Worm (Caenorhabditis elegans) whole organism, L4 larva: ENCODE data around the gene pgl-3.

ENCODE experiments used
- F37D6.2 ChIP-seq: sonication (generic microtip); optimal IDR thresholded peaks from 2 replicates; lab custom pipeline; 2016; ENCODE audit warnings: mild to moderate bottlenecking, missing genetic modification characterization, missing compliant biosample characterization
- T20F7.1 ChIP-seq: fragments of 200-800 bp; sonication (Bioruptor generic); optimal IDR thresholded peaks from 2 replicates; lab custom pipeline; 2018; ENCODE audit warnings: mild to moderate bottlenecking, missing genetic modification characterization, missing compliant biosample characterization
- T26A8.4 ChIP-seq: fragments of 200-800 bp; sonication (Bioruptor generic); IDR thresholded peaks from 2 replicates; pipeline ENCODE4 v1.3.6; 2022; ENCODE audit warnings: missing genetic modification characterization, missing compliant biosample characterization
- Y75B8A.6 ChIP-seq: fragments of 200-800 bp; sonication (Bioruptor generic); IDR thresholded peaks from 2 replicates; pipeline ENCODE4 v1.3.6; 2022; ENCODE audit warnings: missing genetic modification reagents, missing genetic modification characterization, missing compliant biosample characterization
- ZK337.2 ChIP-seq: fragments of 200-800 bp; sonication (Bioruptor generic); IDR thresholded peaks from 2 replicates; pipeline ENCODE4 v1.3.6; 2022; ENCODE audit warnings: missing genetic modification reagents, missing genetic modification characterization, missing compliant biosample characterization
- aha-1 ChIP-seq: fragments of 150-350 bp; peaks from one replicate; lab custom pipeline; 2014; ENCODE audit warnings: missing biosample characterization, missing genetic modification characterization
- attf-4 ChIP-seq: sonication (generic microtip); optimal IDR thresholded peaks from 3 replicates; lab custom pipeline; 2017; ENCODE audit warnings: missing biosample characterization, missing genetic modification characterization
- ceh-28 ChIP-seq: fragments of 150-350 bp; optimal IDR thresholded peaks from 2 replicates; lab custom pipeline; 2014; ENCODE audit warnings: missing biosample characterization, missing genetic modification reagents, missing genetic modification characterization
- ceh-32 ChIP-seq: sonication (generic microtip); optimal IDR thresholded peaks from 2 replicates; lab custom pipeline; 2016; ENCODE audit warnings: mild to moderate bottlenecking, missing genetic modification characterization, missing compliant biosample characterization; ENCODE audit not compliant: poor library complexity
- ces-1 ChIP-seq: fragments of 150-350 bp; sonication (generic microtip); optimal IDR thresholded peaks from 4 replicates; lab custom pipeline; 2014; ENCODE audit warnings: missing biosample characterization, missing genetic modification reagents, missing genetic modification characterization
- daf-12 ChIP-seq: fragments of 150-350 bp; optimal IDR thresholded peaks from 2 replicates; lab custom pipeline; 2014; ENCODE audit warnings: missing biosample characterization, missing genetic modification reagents, missing genetic modification characterization
- daf-16 ChIP-seq, 3 experiments: sonication (generic microtip); optimal IDR thresholded peaks; 2 replicates each; lab custom pipeline; 2016 to 2017; ENCODE audit warnings: missing genetic modification characterization in 3 of 3, missing genetic modification reagents in 3 of 3, mild to moderate bottlenecking in 2 of 3, missing compliant biosample characterization in 2 of 3, missing biosample characterization in 1 of 3, moderate library complexity in 1 of 3
- daf-19 ChIP-seq: fragments of 200-800 bp; sonication (Bioruptor generic); conservative IDR thresholded peaks from 2 replicates; pipeline ENCODE4 v1.3.6; 2022; ENCODE audit warnings: missing genetic modification characterization, missing compliant biosample characterization
- dmd-8 ChIP-seq: fragments of 200-800 bp; sonication (Bioruptor generic); IDR thresholded peaks from 2 replicates; pipeline ENCODE4 v1.3.6; 2022; ENCODE audit warnings: missing genetic modification characterization, missing compliant biosample characterization
- dpl-1 ChIP-seq: fragments of 150-350 bp; optimal IDR thresholded peaks from 2 replicates; lab custom pipeline; 2014; ENCODE audit warnings: missing biosample characterization, missing genetic modification reagents, missing genetic modification characterization
- duxl-1 ChIP-seq: sonication (generic microtip); optimal IDR thresholded peaks from 2 replicates; lab custom pipeline; 2016; ENCODE audit warnings: mild to moderate bottlenecking, missing genetic modification characterization, moderate library complexity, missing compliant biosample characterization; ENCODE audit not compliant: poor library complexity
- egl-43 ChIP-seq: fragments of 200-800 bp; sonication (Bioruptor generic); IDR thresholded peaks from 2 replicates; pipeline ENCODE4 v1.3.6; 2022; ENCODE audit warnings: missing genetic modification reagents, missing genetic modification characterization, missing compliant biosample characterization
- gei-8 ChIP-seq: fragments of 200-800 bp; sonication (Bioruptor generic); optimal IDR thresholded peaks from 2 replicates; lab custom pipeline; 2018; ENCODE audit warnings: mild to moderate bottlenecking, missing genetic modification characterization, missing compliant biosample characterization
- hif-1 ChIP-seq, 2 experiments: sonication (generic microtip); optimal IDR thresholded peaks; 2 replicates each; lab custom pipeline; 2016 to 2017; ENCODE audit warnings: missing compliant biosample characterization in 2 of 2, missing genetic modification characterization in 2 of 2, missing genetic modification reagents in 2 of 2, missing genotype in 2 of 2, mild to moderate bottlenecking in 1 of 2
- hlh-11 ChIP-seq: fragments of 200-800 bp; sonication (Bioruptor generic); optimal IDR thresholded peaks from 2 replicates; lab custom pipeline; 2018; ENCODE audit warnings: mild to moderate bottlenecking, missing genetic modification characterization, missing compliant biosample characterization
- hlh-30 ChIP-seq: sonication (generic microtip); optimal IDR thresholded peaks from 2 replicates; lab custom pipeline; 2017; ENCODE audit warnings: antibody characterized with exemption, mild to moderate bottlenecking, missing genetic modification characterization, missing compliant biosample characterization; ENCODE audit not compliant: insufficient read depth
- hmg-1.1 ChIP-seq: fragments of 200-800 bp; sonication (Bioruptor generic); IDR thresholded peaks from 2 replicates; pipeline ENCODE4 v1.3.6; 2022; ENCODE audit warnings: missing genetic modification reagents, missing genetic modification characterization, missing compliant biosample characterization
- lim-7 ChIP-seq: fragments of 200-800 bp; sonication (Bioruptor generic); IDR thresholded peaks from 2 replicates; pipeline ENCODE4 v1.3.6; 2022; ENCODE audit warnings: missing genetic modification characterization, missing compliant biosample characterization
- lin-13 ChIP-seq: fragments of 150-350 bp; optimal IDR thresholded peaks from 2 replicates; lab custom pipeline; 2014; ENCODE audit warnings: missing biosample characterization, missing genetic modification reagents, missing genetic modification characterization
- lin-38 ChIP-seq: fragments of 200-800 bp; sonication (Bioruptor generic); IDR thresholded peaks from 2 replicates; pipeline ENCODE4 v1.3.6; 2022; ENCODE audit warnings: missing genetic modification reagents, missing genetic modification characterization, missing compliant biosample characterization
- lir-3 ChIP-seq: sonication (generic microtip); optimal IDR thresholded peaks from 2 replicates; lab custom pipeline; 2016; ENCODE audit warnings: mild to moderate bottlenecking, missing genetic modification characterization, missing compliant biosample characterization
- lsy-2 ChIP-seq, 2 experiments: fragments of 150-350 bp in 1 of 2; sonication (generic microtip) in 1 of 2; optimal IDR thresholded peaks; 2 replicates each; lab custom pipeline; 2014 to 2017; ENCODE audit warnings: missing biosample characterization in 2 of 2, missing genetic modification characterization in 2 of 2
- madf-5 ChIP-seq, 2 experiments: fragments of 200-800 bp; sonication (Bioruptor generic); IDR thresholded peaks; 2 replicates each; pipeline ENCODE4 v1.3.6; 2022; ENCODE audit warnings: missing compliant biosample characterization in 2 of 2, missing genetic modification characterization in 2 of 2
- nhr-10 ChIP-seq: fragments of 150-350 bp; optimal IDR thresholded peaks from 2 replicates; lab custom pipeline; 2014; ENCODE audit warnings: missing biosample characterization, missing genetic modification characterization
- nhr-102 ChIP-seq: sonication (generic microtip); optimal IDR thresholded peaks from 2 replicates; lab custom pipeline; 2016; ENCODE audit warnings: mild to moderate bottlenecking, missing genetic modification characterization, moderate library complexity, missing compliant biosample characterization
- nhr-111 ChIP-seq: fragments of 200-800 bp; sonication (Bioruptor generic); optimal IDR thresholded peaks from 2 replicates; lab custom pipeline; 2018; ENCODE audit warnings: mild to moderate bottlenecking, missing genetic modification characterization, missing compliant biosample characterization
- nhr-28 ChIP-seq: fragments of 150-350 bp; optimal IDR thresholded peaks from 2 replicates; lab custom pipeline; 2014; ENCODE audit warnings: missing biosample characterization, missing genetic modification characterization
- pha-4 ChIP-seq, 2 experiments: fragments of 150-350 bp in 1 of 2; fragments of 200-800 bp in 1 of 2; sonication (Bioruptor generic) in 1 of 2; IDR thresholded peaks in 1 of 2; optimal IDR thresholded peaks in 1 of 2; 2 replicates each; pipeline versions ENCODE4 v1.3.6 to Lab custom; 2014 to 2022; ENCODE audit warnings: missing genetic modification characterization in 2 of 2, missing genetic modification reagents in 2 of 2, missing biosample characterization in 1 of 2, missing compliant biosample characterization in 1 of 2
- set-16 ChIP-seq: fragments of 200-800 bp; sonication (Bioruptor generic); IDR thresholded peaks from 2 replicates; pipeline ENCODE4 v1.3.6; 2022; ENCODE audit warnings: missing genetic modification reagents, missing genetic modification characterization, missing compliant biosample characterization
- snpc-1.2 ChIP-seq: fragments of 200-800 bp; sonication (Bioruptor generic); IDR thresholded peaks from 2 replicates; pipeline ENCODE4 v1.3.6; 2022; ENCODE audit warnings: missing genetic modification reagents, missing genetic modification characterization, missing compliant biosample characterization
- spr-3 ChIP-seq: fragments of 200-800 bp; sonication (Bioruptor generic); optimal IDR thresholded peaks from 2 replicates; lab custom pipeline; 2018; ENCODE audit warnings: mild to moderate bottlenecking, missing genetic modification characterization, missing compliant biosample characterization
- unc-130 ChIP-seq: sonication (generic microtip); optimal IDR thresholded peaks from 2 replicates; lab custom pipeline; 2016; ENCODE audit warnings: missing genetic modification reagents, missing genetic modification characterization, missing compliant biosample characterization
- vab-7 ChIP-seq: fragments of 200-800 bp; sonication (Bioruptor generic); IDR thresholded peaks from 2 replicates; pipeline ENCODE4 v1.3.6; 2022; ENCODE audit warnings: missing genetic modification reagents, missing genetic modification characterization, missing compliant biosample characterization
- zag-1 ChIP-seq: fragments of 150-350 bp; optimal IDR thresholded peaks from 2 replicates; lab custom pipeline; 2014; ENCODE audit warnings: missing biosample characterization, missing genetic modification characterization
- ztf-11 ChIP-seq: fragments of 150-350 bp; optimal IDR thresholded peaks from 2 replicates; lab custom pipeline; 2014; ENCODE audit warnings: missing biosample characterization, missing genetic modification characterization

The pgl-3 gene

ce11 chrV:4731154-4731961, 24.4 kb upstream of the pgl-3 start, which contains the start of gene F39G3.3 (continued):
- peak; percentile 30 for TF ChIP-seq dpl-1 (GFP tag; lab: Kevin White, UChicago)
- no peak for TF ChIP-seq Y75B8A.6
- no peak for TF ChIP-seq gei-8 (GFP tag; lab: Kevin White, UChicago)
- TF ChIP-seq attf-4 (tag; lab: Kevin White, UChicago): no peak
- TF ChIP-seq egl-43 (GFP tag; lab: Robert Waterston, UW): no peak
- TF ChIP-seq hlh-30: peak; percentile 45
- TF ChIP-seq lin-38 (GFP tag; lab: Robert Waterston, UW): peak; percentile 73
- TF ChIP-seq ces-1 (GFP tag; lab: Kevin White, UChicago): peak; percentile 41
- no peak for TF ChIP-seq spr-3 (GFP tag; lab: Kevin White, UChicago)
- TF ChIP-seq hif-1 (tag; optimal IDR thresholded peaks at IDR 0.05; lab: Kevin White, UChicago): peak in 1 of 2 experiments; percentile 35
- 0 out of 2 replicates have a peak, but pooled peaks have one; percentile 64 for TF ChIP-seq pha-4 (GFP tag; IDR thresholded peaks at IDR 0.05; lab: Robert Waterston, UW)
- no peak for TF ChIP-seq pha-4 (tag; optimal IDR thresholded peaks at IDR 0.05; lab: Kevin White, UChicago)
- TF ChIP-seq nhr-28 (tag; lab: Kevin White, UChicago): peak; percentile 47
- peak; percentile 68 for TF ChIP-seq unc-130
- no peak for TF ChIP-seq lir-3
- no peak for TF ChIP-seq T26A8.4 (GFP tag; lab: Robert Waterston, UW)
- peak in 1 of 2 experiments; percentile 55 for TF ChIP-seq lsy-2 (tag; optimal IDR thresholded peaks at IDR 0.05; lab: Kevin White, UChicago)
- peak in 1 of 2 experiments; percentile 2 for TF ChIP-seq daf-16 (GFP tag; optimal IDR thresholded peaks at IDR 0.05; lab: Kevin White, UChicago)
- TF ChIP-seq daf-16 (tag; optimal IDR thresholded peaks at IDR 0.05; lab: Kevin White, UChicago): peak; percentile 59
- 0 out of 4 replicates have a peak, but pooled peaks of 1 of the 2 experiments have one; percentile 21 for TF ChIP-seq madf-5 (GFP tag; IDR thresholded peaks at IDR 0.05; lab: Robert Waterston, UW)
- peak; percentile 48; the same call in 1 of the 2 replicates for TF ChIP-seq vab-7
- TF ChIP-seq zag-1 (tag; lab: Kevin White, UChicago): no peak
- no peak for TF ChIP-seq lim-7

DNA sequence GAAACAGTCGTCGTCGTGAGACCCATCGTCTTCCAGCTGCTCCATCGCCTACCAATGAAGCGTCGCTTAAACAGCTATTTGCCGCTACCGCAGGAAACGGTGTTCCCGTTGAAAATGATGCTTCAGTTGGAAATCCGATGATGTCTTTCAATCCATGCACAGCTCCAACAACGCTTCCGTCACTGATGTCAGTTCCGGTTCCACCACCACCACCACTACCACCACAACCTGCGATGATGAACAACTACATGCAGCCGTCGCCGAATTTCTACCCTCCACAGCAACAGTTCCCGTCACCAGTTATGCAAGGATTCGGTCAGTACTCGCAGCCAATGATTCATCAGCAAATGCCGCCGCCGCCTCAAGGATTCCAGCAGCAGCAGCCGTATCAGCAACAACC, 21.8 kb upstream of the pgl-3 start:
- no peak for TF ChIP-seq hlh-11 (tag; lab: Kevin White, UChicago)
- TF ChIP-seq nhr-102 (tag; lab: Kevin White, UChicago): no peak
- 0 out of 2 replicates have a peak, but pooled peaks have one; percentile 35 for TF ChIP-seq snpc-1.2 (GFP tag; lab: Robert Waterston, UW)
- no peak for TF ChIP-seq T26A8.4 (GFP tag; lab: Robert Waterston, UW)
- TF ChIP-seq ceh-32 (tag; lab: Kevin White, UChicago): no peak
- no peak for TF ChIP-seq ZK337.2 (GFP tag; lab: Robert Waterston, UW)
- TF ChIP-seq nhr-10 (tag; lab: Kevin White, UChicago): no peak
- no peak for TF ChIP-seq egl-43 (GFP tag; lab: Robert Waterston, UW)
- TF ChIP-seq hmg-1.1: no peak
- TF ChIP-seq dmd-8 (GFP tag; lab: Robert Waterston, UW): no peak
- TF ChIP-seq daf-19 (GFP tag; lab: Robert Waterston, UW): no peak
- TF ChIP-seq ztf-11 (tag; lab: Kevin White, UChicago): no peak
- TF ChIP-seq lin-13 (GFP tag; lab: Kevin White, UChicago): no peak
- TF ChIP-seq daf-12 (tag; lab: Kevin White, UChicago): no peak
- TF ChIP-seq aha-1 (tag; lab: Kevin White, UChicago): peak; percentile 64
- TF ChIP-seq hlh-30: no peak
- no peak for TF ChIP-seq F37D6.2
- no peak for TF ChIP-seq ceh-28
- TF ChIP-seq attf-4 (tag; lab: Kevin White, UChicago): no peak
- TF ChIP-seq set-16: peak; percentile 19; the same call in 1 of the 2 replicates
- no peak for TF ChIP-seq nhr-111 (GFP tag; lab: Kevin White, UChicago)
- TF ChIP-seq unc-130: no peak
- no peak for TF ChIP-seq duxl-1 (tag; lab: Kevin White, UChicago)
- TF ChIP-seq T20F7.1 (GFP tag; lab: Kevin White, UChicago): no peak
